Fruit fly (Drosophila melanogaster): ENCODE results near the gene Set1.

- TF ChIP-seq ovo (GFP tag; optimal IDR thresholded peaks at IDR 0.05) (no peak), pad (GFP tag; optimal IDR thresholded peaks at IDR 0.05) (no peak), CG11617 (GFP tag; optimal IDR thresholded peaks at IDR 0.05) (no peak), cic (GFP tag; optimal IDR thresholded peaks at IDR 0.05) (no peak), Clk (GFP tag; optimal IDR thresholded peaks at IDR 0.05) (no peak), CG7045 (GFP tag; optimal IDR thresholded peaks at IDR 0.05) (no peak), CG5204 (GFP tag; optimal IDR thresholded peaks at IDR 0.05) (no peak), kay (GFP tag; ENCODE audit: borderline replicate concordance) (no peak)
Measured at dm6 chr3L:25107294-25107693, at the start of gene Set1.

Data from whole organism, adult.